ENCODE assay signal across 1 fruit fly cellular context in genomic region chr3L:10354377-10355208, dm6.
TF ChIP-seq lines count a peak whose summit lies in the region.

No protein-coding gene starts in this region.

TF ChIP-seq in whole organism, embryonic, 481 proteins besides CTCF, POLR2A, EP300 and RAD21 (continued from another document):
- no peak for TF ChIP-seq Dad (GFP tag; optimal IDR thresholded peaks at IDR 0.05; lab: Kevin White, UChicago)
- TF ChIP-seq dpn (GFP tag; optimal IDR thresholded peaks at IDR 0.05; lab: Kevin White, UChicago) = no peak
- no peak for TF ChIP-seq Dip3 (GFP tag; optimal IDR thresholded peaks at IDR 0.05; lab: Kevin White, UChicago)
- no peak for TF ChIP-seq p53 (GFP tag; optimal IDR thresholded peaks at IDR 0.05; lab: Kevin White, UChicago)
- TF ChIP-seq sd (tag; optimal IDR thresholded peaks at IDR 0.05; lab: Kevin White, UChicago) = no peak
- peak; percentile 14 for TF ChIP-seq unpg (GFP tag; optimal IDR thresholded peaks at IDR 0.05; lab: Kevin White, UChicago)
- no peak for TF ChIP-seq Oaz (GFP tag; IDR thresholded peaks at IDR 0.05; lab: Robert Waterston, UW)
- no peak for TF ChIP-seq CG8944 (GFP tag; optimal IDR thresholded peaks at IDR 0.05; lab: Kevin White, UChicago)
- TF ChIP-seq CG8290 (GFP tag; optimal IDR thresholded peaks at IDR 0.05; lab: Kevin White, UChicago) = no peak
- TF ChIP-seq CG8290 (tag; optimal IDR thresholded peaks at IDR 0.05; lab: Kevin White, UChicago) = peak in 1 of 2 experiments; percentile 28
- TF ChIP-seq prd (optimal IDR thresholded peaks at IDR 0.05; lab: Kevin White, UChicago) = no peak
- peak; percentile 28; the same call in 1 of the 3 replicates for TF ChIP-seq prd (GFP tag; IDR thresholded peaks at IDR 0.05; lab: Robert Waterston, UW)
